Worm (Caenorhabditis elegans): ENCODE measurements around the gene ttr-34.
A peak's percentile ranks its signal among the peaks of the same experiment; 100 is the strongest.

DNA sequence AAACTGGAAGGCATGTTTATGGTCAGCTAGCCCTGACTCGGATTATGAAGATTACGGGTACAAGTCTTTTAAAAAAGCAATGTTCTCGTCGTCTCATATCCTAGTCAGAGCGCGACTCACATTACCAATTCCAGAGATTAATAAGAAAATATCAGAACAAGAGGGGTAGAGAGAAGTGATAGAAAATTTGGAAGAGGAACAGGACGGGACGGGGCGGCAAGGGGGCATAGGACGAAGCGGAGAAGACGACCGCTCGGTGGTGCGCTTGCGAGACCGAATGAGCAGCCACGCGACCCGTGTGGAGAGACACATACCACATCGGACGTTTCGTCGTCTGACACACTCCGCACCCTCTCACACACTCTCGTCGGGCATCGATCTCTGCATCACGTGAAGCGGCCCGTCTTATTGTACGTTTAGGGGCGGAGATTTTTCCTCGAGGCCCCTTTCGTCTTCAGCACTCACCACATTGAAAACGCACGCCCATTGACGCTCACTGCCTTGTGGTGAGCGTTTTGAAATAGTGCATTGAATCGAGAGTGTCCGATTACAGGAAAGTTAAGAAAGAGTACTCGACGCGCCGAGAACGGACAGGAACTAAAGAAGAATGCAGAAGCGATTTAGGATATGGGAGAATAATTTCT lies 5.5 kb downstream of the ttr-34 start:
- peak; percentile 97 for TF ChIP-seq egl-27 (tag; optimal IDR thresholded peaks at IDR 0.05)
- TF ChIP-seq fos-1 (tag; optimal IDR thresholded peaks at IDR 0.05) = peak; percentile 95
- TF ChIP-seq nhr-237 (tag; optimal IDR thresholded peaks at IDR 0.05) = no peak
- TF ChIP-seq blmp-1 (tag; optimal IDR thresholded peaks at IDR 0.05; ENCODE audit: insufficient read depth) = peak; percentile 87
- peak; percentile 92 for TF ChIP-seq lin-13 (GFP tag; optimal IDR thresholded peaks at IDR 0.05)
- TF ChIP-seq skn-1 (tag; optimal IDR thresholded peaks at IDR 0.05) = no peak
- TF ChIP-seq nhr-6 (tag; optimal IDR thresholded peaks at IDR 0.05) = peak; percentile 90
- TF ChIP-seq zag-1 (tag; optimal IDR thresholded peaks at IDR 0.05) = peak; percentile 95
- no peak for TF ChIP-seq nhr-12 (tag; optimal IDR thresholded peaks at IDR 0.05)
- peak; percentile 12 for TF ChIP-seq elt-1 (tag; optimal IDR thresholded peaks at IDR 0.05)

Data from whole organism, L2 larva.